Worm (Caenorhabditis elegans): ENCODE data around the gene B0478.3.

DNA sequence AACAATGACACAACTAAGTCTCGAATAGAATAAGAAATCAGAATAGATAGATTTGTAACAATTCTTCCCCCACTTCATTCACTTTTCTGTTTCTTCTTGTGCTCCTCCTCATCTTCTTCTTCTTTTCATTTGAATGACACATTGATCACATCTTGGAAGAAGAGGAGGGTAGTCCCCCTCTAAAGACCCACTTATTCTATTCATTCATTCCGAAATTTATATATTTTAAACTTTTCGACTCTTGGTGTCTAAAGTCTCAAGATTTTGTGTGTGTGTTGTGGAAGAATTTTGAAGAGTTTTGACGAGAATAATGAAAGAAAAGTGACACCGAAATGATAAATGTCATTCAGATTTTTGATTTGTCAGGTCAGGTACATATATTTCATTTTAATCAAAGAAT lies 26.7 kb upstream of the B0478.3 start:
- TF ChIP-seq med-1 (GFP tag; optimal IDR thresholded peaks at IDR 0.05; ENCODE audit: insufficient read depth) (no peak), ztf-29 (GFP tag; IDR thresholded peaks at IDR 0.05) (no peak), ref-1 (GFP tag; conservative IDR thresholded peaks at IDR 0.05) (no peak), cog-1 (tag; optimal IDR thresholded peaks at IDR 0.05) (no peak), flt-1 (GFP tag; IDR thresholded peaks at IDR 0.05) (no peak), klf-2 (GFP tag; conservative IDR thresholded peaks at IDR 0.05) (no peak), T22C8.4 (GFP tag; IDR thresholded peaks at IDR 0.05) (no peak)

All from whole organism, midembryonic.